Fruit fly (Drosophila melanogaster) whole organism, prepupa: ENCODE measurements around the gene Blimp-1.
A peak's percentile ranks its signal among the peaks of the same experiment; 100 is the strongest.

Experiments used
- Blimp-1 ChIP-seq: fragments of 200-800 bp; sonication (Bioruptor generic); optimal IDR thresholded peaks from 3 replicates; lab custom pipeline; 2017; ENCODE audit warnings: missing biosample characterization, missing genetic modification characterization, mild to moderate bottlenecking, moderate library complexity, missing genetic modification reagents
- CG10631 ChIP-seq: fragments of 200-800 bp; sonication (Bioruptor generic); optimal IDR thresholded peaks from 2 replicates; lab custom pipeline; 2016; ENCODE audit warnings: missing biosample characterization, missing genetic modification characterization
- CG10669 ChIP-seq: fragments of 200-800 bp; sonication (Bioruptor generic); optimal IDR thresholded peaks from 3 replicates; lab custom pipeline; 2018; ENCODE audit warnings: missing biosample characterization, mild to moderate bottlenecking, missing genetic modification characterization, moderate library complexity
- CG11294 ChIP-seq: fragments of 200-800 bp; sonication (Bioruptor generic); IDR thresholded peaks from 2 replicates; pipeline ENCODE4 v1.3.6; 2022; ENCODE audit warnings: missing biosample characterization, missing genetic modification characterization
- CG11762 ChIP-seq: fragments of 200-800 bp; sonication (Bioruptor generic); optimal IDR thresholded peaks from 3 replicates; lab custom pipeline; 2016; ENCODE audit warnings: missing biosample characterization, missing genetic modification characterization; ENCODE audit not compliant: insufficient read depth
- CG15336 ChIP-seq: fragments of 200-800 bp; sonication (Bioruptor generic); IDR thresholded peaks from 2 replicates; pipeline ENCODE4 v1.3.6; 2022; ENCODE audit warnings: missing biosample characterization, missing genetic modification characterization
- CG32006 ChIP-seq: fragments of 200-800 bp; sonication (Bioruptor generic); optimal IDR thresholded peaks from 3 replicates; lab custom pipeline; 2017; ENCODE audit warnings: missing biosample characterization, mild to moderate bottlenecking, missing genetic modification characterization
- CG3919 ChIP-seq: fragments of 200-800 bp; sonication (Bioruptor generic); optimal IDR thresholded peaks from 3 replicates; lab custom pipeline; 2016; ENCODE audit warnings: missing biosample characterization, missing genetic modification characterization
- CG6792 ChIP-seq: fragments of 200-800 bp; sonication (Bioruptor generic); optimal IDR thresholded peaks from 3 replicates; lab custom pipeline; 2016; ENCODE audit warnings: missing biosample characterization, missing genetic modification characterization
- CG6854 ChIP-seq: fragments of 200-800 bp; sonication (Bioruptor generic); optimal IDR thresholded peaks from 2 replicates; lab custom pipeline; 2017; ENCODE audit warnings: missing biosample characterization, mild to moderate bottlenecking, missing genetic modification characterization
- CG8319 ChIP-seq: fragments of 200-800 bp; sonication (Bioruptor generic); optimal IDR thresholded peaks from 3 replicates; lab custom pipeline; 2016; ENCODE audit warnings: missing biosample characterization, missing genetic modification characterization
- Eip93F ChIP-seq: fragments of 200-800 bp; sonication (Bioruptor generic); optimal IDR thresholded peaks from 2 replicates; lab custom pipeline; 2016; ENCODE audit warnings: missing biosample characterization, mild to moderate bottlenecking, missing genetic modification characterization
- Ets21C ChIP-seq: fragments of 200-800 bp; sonication (Bioruptor generic); optimal IDR thresholded peaks from 3 replicates; lab custom pipeline; 2016; ENCODE audit warnings: missing biosample characterization, missing genetic modification characterization
- Ets96B ChIP-seq: fragments of 200-800 bp; optimal IDR thresholded peaks from 2 replicates; lab custom pipeline; 2019; ENCODE audit warnings: missing biosample characterization, mild to moderate bottlenecking, missing genetic modification characterization, moderate library complexity
- Gug ChIP-seq: fragments of 200-800 bp; sonication (Bioruptor generic); IDR thresholded peaks from 2 replicates; pipeline ENCODE4 v1.3.6; 2022; ENCODE audit warnings: missing biosample characterization, missing genetic modification characterization
- Hr39 ChIP-seq: fragments of 200-800 bp; sonication (Bioruptor generic); optimal IDR thresholded peaks from 2 replicates; lab custom pipeline; 2016; ENCODE audit warnings: missing biosample characterization, missing genetic modification characterization
- Sox102F ChIP-seq: fragments of 200-800 bp; sonication (Bioruptor generic); optimal IDR thresholded peaks from 2 replicates; lab custom pipeline; 2016; ENCODE audit warnings: missing biosample characterization, mild to moderate bottlenecking, missing genetic modification characterization
- achi ChIP-seq: fragments of 200-800 bp; sonication (Bioruptor generic); optimal IDR thresholded peaks from 3 replicates; lab custom pipeline; 2016; ENCODE audit warnings: missing biosample characterization, missing genetic modification characterization
- acj6 ChIP-seq: fragments of 200-800 bp; sonication (Bioruptor generic); optimal IDR thresholded peaks from 3 replicates; lab custom pipeline; 2016; ENCODE audit warnings: missing biosample characterization, missing genetic modification characterization
- cyc ChIP-seq: fragments of 200-800 bp; sonication (Bioruptor generic); optimal IDR thresholded peaks from 3 replicates; lab custom pipeline; 2016; ENCODE audit warnings: missing biosample characterization, missing genetic modification characterization
- dac ChIP-seq: fragments of 200-800 bp; sonication (Bioruptor generic); optimal IDR thresholded peaks from 2 replicates; lab custom pipeline; 2017; ENCODE audit warnings: missing biosample characterization, mild to moderate bottlenecking, missing genetic modification characterization
- dsx ChIP-seq: fragments of 200-800 bp; optimal IDR thresholded peaks from 3 replicates; lab custom pipeline; 2019; ENCODE audit warnings: missing biosample characterization, mild to moderate bottlenecking, missing genetic modification characterization, moderate library complexity; ENCODE audit not compliant: poor library complexity, severe bottlenecking
- eg ChIP-seq: fragments of 200-800 bp; sonication (Bioruptor generic); IDR thresholded peaks from 3 replicates; pipeline ENCODE4 v1.3.6; 2022; ENCODE audit warnings: missing biosample characterization, missing genetic modification characterization
- esn ChIP-seq: fragments of 200-800 bp; sonication (Bioruptor generic); optimal IDR thresholded peaks from 2 replicates; lab custom pipeline; 2016; ENCODE audit warnings: missing biosample characterization, mild to moderate bottlenecking, missing genetic modification characterization, moderate library complexity
- fd59A ChIP-seq: fragments of 200-800 bp; sonication (Bioruptor generic); optimal IDR thresholded peaks from 2 replicates; lab custom pipeline; 2017; ENCODE audit warnings: missing biosample characterization, mild to moderate bottlenecking, missing genetic modification characterization, missing genetic modification reagents
- fd85E ChIP-seq: fragments of 200-800 bp; sonication (Bioruptor generic); optimal IDR thresholded peaks from 3 replicates; lab custom pipeline; 2016; ENCODE audit warnings: missing biosample characterization, missing genetic modification characterization
- lz ChIP-seq: fragments of 200-800 bp; sonication (Bioruptor generic); optimal IDR thresholded peaks from 3 replicates; lab custom pipeline; 2016; ENCODE audit warnings: missing biosample characterization, missing genetic modification characterization
- net ChIP-seq: fragments of 200-800 bp; sonication (Bioruptor generic); optimal IDR thresholded peaks from 3 replicates; lab custom pipeline; 2016; ENCODE audit warnings: missing biosample characterization, missing genetic modification characterization
- pdm3 ChIP-seq: fragments of 200-800 bp; sonication (Bioruptor generic); optimal IDR thresholded peaks from 3 replicates; lab custom pipeline; 2016; ENCODE audit warnings: missing biosample characterization, missing genetic modification characterization
- salr ChIP-seq, 2 experiments: fragments of 200-800 bp; sonication (Bioruptor generic); optimal IDR thresholded peaks; 3 replicates each; lab custom pipeline; 2016 to 2018; ENCODE audit warnings: missing biosample characterization in 2 of 2, missing genetic modification characterization in 2 of 2, mild to moderate bottlenecking in 1 of 2
- ss ChIP-seq, 2 experiments: fragments of 200-800 bp; sonication (Bioruptor generic); optimal IDR thresholded peaks; 2 replicates in 1 of 2; 3 replicates in 1 of 2; lab custom pipeline; 2017 to 2018; ENCODE audit warnings: mild to moderate bottlenecking in 2 of 2, missing biosample characterization in 2 of 2, missing genetic modification characterization in 2 of 2, moderate library complexity in 1 of 2
- topi ChIP-seq: fragments of 200-800 bp; sonication (Bioruptor generic); optimal IDR thresholded peaks from 3 replicates; lab custom pipeline; 2016; ENCODE audit warnings: missing biosample characterization, missing genetic modification characterization
- vri ChIP-seq: fragments of 200-800 bp; sonication (Bioruptor generic); optimal IDR thresholded peaks from 3 replicates; lab custom pipeline; 2016; ENCODE audit warnings: missing biosample characterization, mild to moderate bottlenecking, missing genetic modification characterization

The Blimp-1 gene

dm6 chr3L:5664719-5664973, 33.9 kb downstream of the Blimp-1 start:
- TF ChIP-seq Blimp-1 (GFP tag; lab: Kevin White, UChicago) (no peak), CG15336 (GFP tag; lab: Robert Waterston, UW) (no peak), pdm3 (GFP tag; lab: Kevin White, UChicago) (no peak), Gug (GFP tag; lab: Robert Waterston, UW) (no peak), Ets96B (tag; lab: Kevin White, UChicago) (no peak), acj6 (no peak), dac (GFP tag; lab: Kevin White, UChicago) (no peak), dsx (GFP tag; lab: Kevin White, UChicago) (no peak), salr (GFP tag; optimal IDR thresholded peaks at IDR 0.05; lab: Kevin White, UChicago) (no peak), ss (GFP tag; optimal IDR thresholded peaks at IDR 0.05; lab: Kevin White, UChicago) (no peak)

dm6 chr3L:5665434-5665833, 34.7 kb downstream of the Blimp-1 start:
- TF ChIP-seq dsx (GFP tag; lab: Kevin White, UChicago) = no peak
- no peak for TF ChIP-seq CG15336 (GFP tag; lab: Robert Waterston, UW)
- peak; percentile 45; the same call in 1 of the 3 replicates for TF ChIP-seq eg (GFP tag; lab: Robert Waterston, UW)
- no peak for TF ChIP-seq pdm3 (GFP tag; lab: Kevin White, UChicago)
- TF ChIP-seq CG3919 (GFP tag; lab: Kevin White, UChicago) = no peak
- no peak for TF ChIP-seq CG6854
- TF ChIP-seq, all 60 proteins: peak for 1

- TF ChIP-seq vri (GFP tag; lab: Kevin White, UChicago) (no peak), CG10669 (GFP tag; lab: Kevin White, UChicago) (no peak), CG6854 (no peak), achi (GFP tag; lab: Kevin White, UChicago) (no peak), esn (no peak), ss (GFP tag; optimal IDR thresholded peaks at IDR 0.05; lab: Kevin White, UChicago) (no peak), Blimp-1 (GFP tag; lab: Kevin White, UChicago) (no peak), fd85E (GFP tag; lab: Kevin White, UChicago) (no peak), net (GFP tag; lab: Kevin White, UChicago) (no peak), cyc (GFP tag; lab: Kevin White, UChicago) (no peak), CG3919 (GFP tag; lab: Kevin White, UChicago) (no peak), Eip93F (GFP tag; lab: Kevin White, UChicago) (no peak)
Measured at dm6 chr3L:5666787-5667186, 36.0 kb downstream of the Blimp-1 start.

- TF ChIP-seq salr (GFP tag; optimal IDR thresholded peaks at IDR 0.05; lab: Kevin White, UChicago) = no peak
- TF ChIP-seq CG11294 (GFP tag; lab: Robert Waterston, UW) = no peak
- TF ChIP-seq CG32006 (GFP tag; lab: Kevin White, UChicago) = no peak
- no peak for TF ChIP-seq fd59A
- no peak for TF ChIP-seq pdm3 (GFP tag; lab: Kevin White, UChicago)
- TF ChIP-seq acj6 = no peak
- no peak for TF ChIP-seq CG8319 (GFP tag; lab: Kevin White, UChicago)
- no peak for TF ChIP-seq cyc (GFP tag; lab: Kevin White, UChicago)
- no peak for TF ChIP-seq Sox102F
- no peak for TF ChIP-seq fd85E (GFP tag; lab: Kevin White, UChicago)
- TF ChIP-seq lz (GFP tag; lab: Kevin White, UChicago) = no peak
- no peak for TF ChIP-seq CG11762 (GFP tag; lab: Kevin White, UChicago)
- TF ChIP-seq CG10631 (GFP tag; lab: Kevin White, UChicago) = no peak
- no peak for TF ChIP-seq Ets21C (GFP tag; lab: Kevin White, UChicago)
- TF ChIP-seq topi (GFP tag; lab: Kevin White, UChicago) = no peak
- no peak for TF ChIP-seq CG6792 (GFP tag; lab: Kevin White, UChicago)
- no peak for TF ChIP-seq Hr39
Measured at dm6 chr3L:5678241-5678905, 47.6 kb downstream of the Blimp-1 start.
